Fruit fly (Drosophila melanogaster): ENCODE data around the gene Ibf1.
A peak's percentile ranks its signal among the peaks of the same experiment; 100 is the strongest.

The Ibf1 gene

DNA sequence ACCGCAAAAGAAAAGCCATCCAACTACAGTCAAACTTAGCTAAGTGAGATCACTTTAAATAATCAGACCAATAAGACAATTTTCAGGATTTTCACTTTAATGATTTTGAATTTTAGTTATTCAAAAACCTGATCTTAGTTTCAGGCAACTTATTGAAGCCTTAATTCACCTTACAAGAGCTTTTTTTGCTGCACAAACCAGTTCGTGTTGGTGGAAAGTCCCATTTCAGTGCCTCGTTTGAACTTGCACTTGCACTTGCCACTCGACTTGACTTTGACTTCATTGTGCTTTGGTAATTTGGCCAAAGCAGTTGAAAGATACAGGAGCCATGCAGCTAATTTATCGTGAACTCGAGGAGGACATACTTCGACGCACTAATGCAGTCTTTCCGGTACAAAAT, 7.2 kb upstream of the Ibf1 start, which contains the start of gene St2:
Gene St2 (plus strand): TSS at position 301 of the 400 bp plus-strand sequence.
- TF ChIP-seq CG31441 (GFP tag; IDR thresholded peaks at IDR 0.05) (no peak), unc-4 (GFP tag; IDR thresholded peaks at IDR 0.05; ENCODE audit: partially characterized antibody) (no peak)

- peak; percentile 41; the same call in 1 of the 4 replicates for TF ChIP-seq Dll (GFP tag; IDR thresholded peaks at IDR 0.05; ENCODE audit: partially characterized antibody)
- TF ChIP-seq MBD-R2 (GFP tag; IDR thresholded peaks at IDR 0.05) = peak; percentile 54; the same call in 1 of the 2 replicates
- TF ChIP-seq Doc3 (GFP tag; IDR thresholded peaks at IDR 0.05; ENCODE audit: partially characterized antibody) = peak; percentile 41; the same call in 1 of the 3 replicates
- TF ChIP-seq slou (GFP tag; optimal IDR thresholded peaks at IDR 0.05) = no peak
- no peak for TF ChIP-seq Abd-B (GFP tag; optimal IDR thresholded peaks at IDR 0.05)
- TF ChIP-seq CG34224 (GFP tag; IDR thresholded peaks at IDR 0.05; ENCODE audit: partially characterized antibody) = peak; percentile 37; the same call in 1 of the 3 replicates
- peak; percentile 95 for TF ChIP-seq Meics (GFP tag; optimal IDR thresholded peaks at IDR 0.05)
- no peak for TF ChIP-seq tup (GFP tag; optimal IDR thresholded peaks at IDR 0.05)
- TF ChIP-seq CG10654 (GFP tag; optimal IDR thresholded peaks at IDR 0.05) = no peak
- peak; percentile 36; the same call in 1 of the 3 replicates for TF ChIP-seq HLH4C (GFP tag; IDR thresholded peaks at IDR 0.05; ENCODE audit: partially characterized antibody)
- TF ChIP-seq CG13287 (GFP tag; IDR thresholded peaks at IDR 0.05; ENCODE audit: partially characterized antibody) = peak; percentile 64
- TF ChIP-seq Dip2 (GFP tag; IDR thresholded peaks at IDR 0.05) = no peak
- peak; percentile 21; the same call in 1 of the 2 replicates for TF ChIP-seq amos (GFP tag; IDR thresholded peaks at IDR 0.05; ENCODE audit: partially characterized antibody)
- peak; percentile 50 for TF ChIP-seq E2f2 (GFP tag; IDR thresholded peaks at IDR 0.05)
- TF ChIP-seq tna (GFP tag; IDR thresholded peaks at IDR 0.05; ENCODE audit: partially characterized antibody) = peak; percentile 36; the same call in 1 of the 2 replicates
- TF ChIP-seq CG18619 (GFP tag; optimal IDR thresholded peaks at IDR 0.05) = no peak
- no peak for TF ChIP-seq da (GFP tag; optimal IDR thresholded peaks at IDR 0.05)
- TF ChIP-seq Scr (GFP tag; IDR thresholded peaks at IDR 0.05; ENCODE audit: partially characterized antibody) = peak; percentile 46
- TF ChIP-seq GATAe (GFP tag; conservative IDR thresholded peaks at IDR 0.05) = no peak
- no peak for TF ChIP-seq insv (GFP tag; optimal IDR thresholded peaks at IDR 0.05)
- TF ChIP-seq HLHmδ (GFP tag; optimal IDR thresholded peaks at IDR 0.05) = no peak
- no peak for TF ChIP-seq zf30C (GFP tag; optimal IDR thresholded peaks at IDR 0.05)
- no peak for TF ChIP-seq MTF-1 (GFP tag; optimal IDR thresholded peaks at IDR 0.05; ENCODE audit: borderline replicate concordance)
- TF ChIP-seq CTCF (GFP tag; optimal IDR thresholded peaks at IDR 0.05) = no peak
- TF ChIP-seq tll (GFP tag; optimal IDR thresholded peaks at IDR 0.05) = no peak
- no peak for TF ChIP-seq sqz (GFP tag; optimal IDR thresholded peaks at IDR 0.05)
- TF ChIP-seq CG2116 (GFP tag; optimal IDR thresholded peaks at IDR 0.05) = peak; percentile 16
- no peak for TF ChIP-seq CG8089 (GFP tag; optimal IDR thresholded peaks at IDR 0.05)
- TF ChIP-seq CG7987 (GFP tag; optimal IDR thresholded peaks at IDR 0.05) = no peak
- no peak for TF ChIP-seq her (GFP tag; optimal IDR thresholded peaks at IDR 0.05)
- TF ChIP-seq BEAF-32 (GFP tag; optimal IDR thresholded peaks at IDR 0.05) = peak; percentile 22
- TF ChIP-seq CG11504 (tag; optimal IDR thresholded peaks at IDR 0.05) = no peak
- peak; percentile 12; the same call in 1 of the 2 replicates for TF ChIP-seq sna (GFP tag; IDR thresholded peaks at IDR 0.05; ENCODE audit: partially characterized antibody)
- peak; percentile 38; the same call in 1 of the 2 replicates for TF ChIP-seq unc-4 (GFP tag; IDR thresholded peaks at IDR 0.05; ENCODE audit: partially characterized antibody)
- peak; percentile 24; the same call in 1 of the 3 replicates for TF ChIP-seq row (GFP tag; IDR thresholded peaks at IDR 0.05)
- TF ChIP-seq bbx (GFP tag; IDR thresholded peaks at IDR 0.05; ENCODE audit: partially characterized antibody) = 0 out of 2 replicates have a peak, but pooled peaks have one; percentile 39
- TF ChIP-seq br (optimal IDR thresholded peaks at IDR 0.05) = no peak
- TF ChIP-seq mam (GFP tag; optimal IDR thresholded peaks at IDR 0.05) = no peak
- no peak for TF ChIP-seq CG18599 (GFP tag; optimal IDR thresholded peaks at IDR 0.05)
- TF ChIP-seq CG10543 (GFP tag; optimal IDR thresholded peaks at IDR 0.05) = no peak
- TF ChIP-seq CG16813 (GFP tag; IDR thresholded peaks at IDR 0.05; ENCODE audit: partially characterized antibody) = peak; percentile 22; the same call in 1 of the 3 replicates
- TF ChIP-seq Dref (GFP tag; IDR thresholded peaks at IDR 0.05) = peak; percentile 57
- peak; percentile 35 for TF ChIP-seq stwl (tag; optimal IDR thresholded peaks at IDR 0.05)
- no peak for TF ChIP-seq CG8388 (GFP tag; optimal IDR thresholded peaks at IDR 0.05)
- TF ChIP-seq Med (GFP tag) = no peak
These were observed 4.0 kb upstream of the Ibf1 start, which contains the start of gene CG16734 for dm6 chr3R:9254798-9255197. TSS of gene CG16734 (plus strand) at chr3R:9255052.
